Worm (Caenorhabditis elegans): ENCODE data around the gene F31E8.4.

Gene F31E8.4

DNA sequence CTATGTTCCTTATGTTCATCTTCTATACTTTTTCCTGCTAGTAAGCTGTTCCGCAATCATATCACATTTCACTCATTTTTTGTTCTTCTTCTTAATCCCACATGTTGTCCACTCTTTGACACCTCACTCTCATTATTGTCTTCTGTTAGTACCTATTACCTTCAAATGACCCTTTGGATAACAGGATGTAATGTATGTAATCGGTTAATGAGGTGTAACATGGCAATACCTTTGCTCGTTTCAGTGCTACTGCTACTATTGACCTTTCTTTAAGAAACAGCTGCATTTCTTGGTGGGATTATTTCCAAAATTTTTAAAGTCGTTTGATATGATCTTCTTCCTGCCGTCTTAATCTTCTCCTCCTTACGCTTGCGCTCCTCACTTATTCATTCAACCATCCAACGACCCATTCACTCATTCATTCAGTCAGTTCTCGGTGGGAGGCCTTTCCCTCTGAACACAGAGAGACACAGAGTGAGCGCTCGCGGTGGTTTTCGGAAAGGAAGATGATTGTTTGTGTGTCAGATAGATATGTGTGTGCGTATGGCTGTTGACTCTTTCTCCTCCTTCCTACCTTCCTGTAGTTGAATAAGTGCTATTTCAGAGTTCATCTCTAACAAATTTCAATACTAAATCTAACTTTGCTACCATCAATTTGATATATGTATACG, 31.7 kb upstream of the F31E8.4 start (continued):
- TF ChIP-seq ceh-62 (tag; optimal IDR thresholded peaks at IDR 0.05): no peak
- TF ChIP-seq Y75B8A.6 (GFP tag; IDR thresholded peaks at IDR 0.05): no peak
- no peak for TF ChIP-seq ztf-7 (tag; optimal IDR thresholded peaks at IDR 0.05)

- no peak for TF ChIP-seq attf-4 (tag; optimal IDR thresholded peaks at IDR 0.05)
- TF ChIP-seq aha-1 (tag): peak; percentile 8
- peak; percentile 20 for TF ChIP-seq mes-2 (tag; optimal IDR thresholded peaks at IDR 0.05; ENCODE audit: poor library complexity, severe bottlenecking)
- TF ChIP-seq zag-1 (tag; optimal IDR thresholded peaks at IDR 0.05): no peak
These were observed 31.0 kb upstream of the F31E8.4 start for ce11 chrII:6830923-6831322.

- TF ChIP-seq mxl-3 (GFP tag; optimal IDR thresholded peaks at IDR 0.05) (peak; percentile 49), hlh-11 (tag; optimal IDR thresholded peaks at IDR 0.05) (peak; percentile 51), mep-1 (tag; optimal IDR thresholded peaks at IDR 0.05) (peak; percentile 6), aha-1 (tag) (peak; percentile 92), attf-4 (tag; optimal IDR thresholded peaks at IDR 0.05) (no peak), hlh-30 (tag; optimal IDR thresholded peaks at IDR 0.05; ENCODE audit: insufficient read depth) (peak; percentile 83), fos-1 (tag; optimal IDR thresholded peaks at IDR 0.05) (no peak), daf-8 (GFP tag; IDR thresholded peaks at IDR 0.05) (no peak), unc-62 (GFP tag; optimal IDR thresholded peaks at IDR 0.05 in 1 of 2) (peak in 1 of 2 experiments; percentile 99), unc-62 (tag; optimal IDR thresholded peaks at IDR 0.05) (no peak), nhr-28 (tag; optimal IDR thresholded peaks at IDR 0.05) (peak; percentile 38), T26A8.4 (GFP tag; IDR thresholded peaks at IDR 0.05) (no peak), ZK546.5 (tag; optimal IDR thresholded peaks at IDR 0.05) (no peak), ceh-44 (GFP tag; IDR thresholded peaks at IDR 0.05) (no peak), daf-16 (GFP tag; optimal IDR thresholded peaks at IDR 0.05) (no peak), daf-16 (tag; optimal IDR thresholded peaks at IDR 0.05) (no peak), ceh-20 (GFP tag; IDR thresholded peaks at IDR 0.05) (no peak), dmd-8 (GFP tag; IDR thresholded peaks at IDR 0.05) (no peak), nhr-25 (tag; optimal IDR thresholded peaks at IDR 0.05; ENCODE audit: borderline replicate concordance, insufficient read depth) (no peak), mdl-1 (tag; optimal IDR thresholded peaks at IDR 0.05) (peak in 1 of 2 experiments; percentile 32), ces-1 (GFP tag; optimal IDR thresholded peaks at IDR 0.05) (no peak), arid-1 (GFP tag; conservative IDR thresholded peaks at IDR 0.05) (no peak), lin-29 (GFP tag; IDR thresholded peaks at IDR 0.05) (no peak), egl-43 (GFP tag; IDR thresholded peaks at IDR 0.05) (no peak), gei-8 (GFP tag; optimal IDR thresholded peaks at IDR 0.05) (no peak), madf-9 (GFP tag; conservative IDR thresholded peaks at IDR 0.05) (no peak), dve-1 (tag; optimal IDR thresholded peaks at IDR 0.05; ENCODE audit: insufficient read depth) (peak; percentile 22)
These were observed 30.1 kb upstream of the F31E8.4 start for ce11 chrII:6830012-6830411.

DNA sequence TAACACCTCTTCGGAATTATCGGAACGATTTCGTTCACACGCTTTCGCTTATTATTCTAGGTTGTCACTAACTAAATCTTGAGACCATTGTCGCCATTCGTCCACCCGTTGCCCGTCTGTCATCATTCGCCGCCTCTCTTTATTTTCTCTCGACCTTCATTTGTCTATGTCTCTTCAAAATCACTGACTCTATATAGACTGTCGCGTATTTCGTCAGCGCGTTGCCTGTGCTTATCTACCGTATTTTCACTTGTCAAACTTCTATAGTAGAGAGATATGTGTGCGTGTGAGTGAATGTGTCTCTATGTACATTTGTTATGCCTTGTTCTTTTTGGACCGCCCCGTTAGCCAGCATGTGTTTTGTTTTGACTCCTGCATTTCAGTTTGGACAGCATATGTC, 29.2 kb upstream of the F31E8.4 start:
- TF ChIP-seq duxl-1 (tag; optimal IDR thresholded peaks at IDR 0.05; ENCODE audit: poor library complexity): no peak
- TF ChIP-seq nhr-6 (tag; optimal IDR thresholded peaks at IDR 0.05): peak; percentile 58
- no peak for TF ChIP-seq fkh-10 (GFP tag; optimal IDR thresholded peaks at IDR 0.05)
- peak; percentile 10 for TF ChIP-seq lin-13 (GFP tag; optimal IDR thresholded peaks at IDR 0.05)
- TF ChIP-seq gei-8 (GFP tag; optimal IDR thresholded peaks at IDR 0.05): no peak
- TF ChIP-seq ces-1 (GFP tag; optimal IDR thresholded peaks at IDR 0.05): no peak
- 0 out of 2 replicates have a peak, but pooled peaks have one; percentile 38 for TF ChIP-seq tra-1 (GFP tag; IDR thresholded peaks at IDR 0.05)
- TF ChIP-seq mxl-2 (GFP tag; conservative IDR thresholded peaks at IDR 0.05): no peak
- TF ChIP-seq F37D6.2 (tag; optimal IDR thresholded peaks at IDR 0.05): no peak
- TF ChIP-seq T26A8.4 (GFP tag; IDR thresholded peaks at IDR 0.05): no peak
- no peak for TF ChIP-seq aly-2 (tag; optimal IDR thresholded peaks at IDR 0.05)
- no peak for TF ChIP-seq ceh-32 (tag; optimal IDR thresholded peaks at IDR 0.05; ENCODE audit: poor library complexity)
- TF ChIP-seq zip-2 (tag; optimal IDR thresholded peaks at IDR 0.05): no peak
- TF ChIP-seq mes-2 (tag; optimal IDR thresholded peaks at IDR 0.05; ENCODE audit: poor library complexity, severe bottlenecking): peak; percentile 10
- TF ChIP-seq arid-1 (GFP tag; conservative IDR thresholded peaks at IDR 0.05): no peak
- no peak for TF ChIP-seq Y5F2A.4 (GFP tag; optimal IDR thresholded peaks at IDR 0.05)
- TF ChIP-seq nhr-48 (tag; optimal IDR thresholded peaks at IDR 0.05): no peak
- TF ChIP-seq F49E8.2 (tag; optimal IDR thresholded peaks at IDR 0.05; ENCODE audit: borderline replicate concordance): no peak
- TF ChIP-seq saeg-2 (GFP tag; IDR thresholded peaks at IDR 0.05): no peak

Measured in whole organism, L4 larva.